In genomic region chrII:2747956-2748621, ce11 we compare ENCODE assay signal across 1 worm cellular context.
TF ChIP-seq lines count a peak whose summit lies in the region.

No protein-coding gene starts in this region.

TF ChIP-seq in whole organism, L1 larva, 84 proteins besides CTCF, POLR2A, EP300 and RAD21 (continued from another document):
- TF ChIP-seq xbp-1 (tag; optimal IDR thresholded peaks at IDR 0.05; lab: Kevin White, UChicago) (peak; percentile 42), ceh-63 (GFP tag; optimal IDR thresholded peaks at IDR 0.05; lab: Kevin White, UChicago) (no peak), elt-3 (tag; optimal IDR thresholded peaks at IDR 0.05; lab: Kevin White, UChicago) (no peak), mab-9 (GFP tag; IDR thresholded peaks at IDR 0.05; lab: Robert Waterston, UW) (0 out of 2 replicates have a peak, but pooled peaks have one; percentile 29), efl-1 (optimal IDR thresholded peaks at IDR 0.05; lab: Kevin White, UChicago) (peak; percentile 54 to 64), efl-1 (GFP tag; optimal IDR thresholded peaks at IDR 0.05 in 1 of 2; lab: Kevin White, UChicago) (peak in 1 of 2 experiments; percentile 18), mdl-1 (tag; optimal IDR thresholded peaks at IDR 0.05; lab: Kevin White, UChicago) (no peak), snu-23 (GFP tag; optimal IDR thresholded peaks at IDR 0.05; lab: Kevin White, UChicago) (peak; percentile 55), jun-1 (tag; optimal IDR thresholded peaks at IDR 0.05; lab: Kevin White, UChicago) (peak; percentile 47), nhr-19 (GFP tag; conservative IDR thresholded peaks at IDR 0.05; lab: Robert Waterston, UW) (peak; percentile 16), blmp-1 (tag; optimal IDR thresholded peaks at IDR 0.05; lab: Kevin White, UChicago) (no peak), hpl-2 (GFP tag; optimal IDR thresholded peaks at IDR 0.05; lab: Kevin White, UChicago) (no peak), ztf-11 (tag; optimal IDR thresholded peaks at IDR 0.05; lab: Kevin White, UChicago) (no peak), lin-35 (GFP tag; optimal IDR thresholded peaks at IDR 0.05; lab: Kevin White, UChicago) (peak in 1 of 2 experiments; percentile 31), lin-39 (tag; optimal IDR thresholded peaks at IDR 0.05; lab: Kevin White, UChicago) (no peak), dpl-1 (GFP tag; optimal IDR thresholded peaks at IDR 0.05; lab: Kevin White, UChicago) (peak in 2 of 3 experiments; percentile 10 to 11), nhr-76 (tag; optimal IDR thresholded peaks at IDR 0.05; lab: Kevin White, UChicago) (no peak), lsy-2 (tag; optimal IDR thresholded peaks at IDR 0.05; lab: Kevin White, UChicago) (peak; percentile 48 to 62), F16B12.6 (tag; optimal IDR thresholded peaks at IDR 0.05; lab: Kevin White, UChicago) (no peak), tbx-2 (tag; optimal IDR thresholded peaks at IDR 0.05; lab: Kevin White, UChicago) (peak; percentile 75), dsc-1 (tag; optimal IDR thresholded peaks at IDR 0.05; lab: Kevin White, UChicago) (peak; percentile 46), fos-1 (tag; optimal IDR thresholded peaks at IDR 0.05; lab: Kevin White, UChicago) (peak; percentile 54), lin-15B (tag; optimal IDR thresholded peaks at IDR 0.05; lab: Kevin White, UChicago) (no peak), nhr-28 (tag; optimal IDR thresholded peaks at IDR 0.05; lab: Kevin White, UChicago) (no peak), C04F5.9 (tag; optimal IDR thresholded peaks at IDR 0.05; lab: Kevin White, UChicago) (no peak), unc-30 (tag; optimal IDR thresholded peaks at IDR 0.05; lab: Kevin White, UChicago) (no peak), ztf-4 (tag; optimal IDR thresholded peaks at IDR 0.05; lab: Kevin White, UChicago) (no peak), fkh-10 (GFP tag; optimal IDR thresholded peaks at IDR 0.05; lab: Kevin White, UChicago) (peak; percentile 88), egl-13 (tag; optimal IDR thresholded peaks at IDR 0.05; lab: Kevin White, UChicago) (peak; percentile 79), unc-98 (GFP tag; IDR thresholded peaks at IDR 0.05; lab: Robert Waterston, UW) (no peak), lin-14 (GFP tag; optimal IDR thresholded peaks at IDR 0.05; lab: Kevin White, UChicago) (peak; percentile 95), aha-1 (tag; optimal IDR thresholded peaks at IDR 0.05; lab: Kevin White, UChicago) (no peak), nhr-85 (tag; lab: Kevin White, UChicago) (no peak), ceh-82 (tag; optimal IDR thresholded peaks at IDR 0.05; lab: Kevin White, UChicago) (peak; percentile 50 to 64 (median 57)), elt-2 (tag; optimal IDR thresholded peaks at IDR 0.05; lab: Kevin White, UChicago) (no peak), hlh-17 (GFP tag; optimal IDR thresholded peaks at IDR 0.05; lab: Kevin White, UChicago; ENCODE audit: borderline replicate concordance) (no peak), nhr-20 (tag; optimal IDR thresholded peaks at IDR 0.05; lab: Kevin White, UChicago) (no peak), ces-1 (GFP tag; optimal IDR thresholded peaks at IDR 0.05; lab: Kevin White, UChicago) (no peak), ama-1 (optimal IDR thresholded peaks at IDR 0.05; lab: Kevin White, UChicago) (no peak), nhr-237 (tag; optimal IDR thresholded peaks at IDR 0.05; lab: Kevin White, UChicago) (no peak), nhr-71 (tag; optimal IDR thresholded peaks at IDR 0.05; lab: Kevin White, UChicago) (peak; percentile 76), fkh-4 (tag; optimal IDR thresholded peaks at IDR 0.05; lab: Kevin White, UChicago; ENCODE audit: borderline replicate concordance) (no peak), aly-2 (tag; optimal IDR thresholded peaks at IDR 0.05; lab: Kevin White, UChicago) (no peak), nhr-90 (tag; optimal IDR thresholded peaks at IDR 0.05; lab: Kevin White, UChicago; ENCODE audit: poor library complexity) (no peak), mef-2 (tag; optimal IDR thresholded peaks at IDR 0.05; lab: Kevin White, UChicago) (no peak)
